Worm (Caenorhabditis elegans) whole organism, L4/young adult: Measurements from ENCODE around the gene ocr-4.

Experiments used
- W03F9.2 ChIP-seq: fragments of 150-350 bp; optimal IDR thresholded peaks from 2 replicates; lab custom pipeline; 2014; ENCODE audit warnings: missing biosample characterization, missing genetic modification characterization
- dao-5 ChIP-seq: sonication (generic microtip); optimal IDR thresholded peaks from 2 replicates; lab custom pipeline; 2016; ENCODE audit warnings: missing genotype, missing genetic modification characterization, moderate library complexity, missing compliant biosample characterization
- him-1 ChIP-seq: sonication (generic microtip); optimal IDR thresholded peaks from 2 replicates; lab custom pipeline; 2016; ENCODE audit warnings: missing genotype, missing genetic modification reagents, missing genetic modification characterization, missing compliant biosample characterization

Gene ocr-4

DNA sequence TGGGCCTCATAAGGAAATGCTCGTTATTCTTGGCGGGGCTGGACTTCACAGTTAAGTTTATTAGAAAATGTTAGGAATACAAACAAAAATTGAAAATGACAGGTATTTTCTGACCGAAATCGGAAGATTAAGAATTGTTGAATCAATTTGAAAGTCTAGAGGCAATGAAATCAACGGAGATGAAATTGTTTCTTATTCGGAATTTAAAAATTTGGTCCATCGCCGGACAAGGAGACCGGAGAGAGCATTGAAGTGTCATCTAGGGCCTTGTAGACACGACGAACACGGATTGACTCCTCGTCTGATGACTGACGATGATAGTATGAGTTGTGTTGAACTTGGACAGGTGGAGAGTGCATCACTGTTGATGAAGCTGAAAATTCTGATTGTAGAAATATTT, 11.9 kb downstream of the ocr-4 start:
- TF ChIP-seq W03F9.2 (tag; lab: Kevin White, UChicago) (no peak), dao-5 (tag; lab: Kevin White, UChicago) (no peak), him-1 (no peak)

DNA sequence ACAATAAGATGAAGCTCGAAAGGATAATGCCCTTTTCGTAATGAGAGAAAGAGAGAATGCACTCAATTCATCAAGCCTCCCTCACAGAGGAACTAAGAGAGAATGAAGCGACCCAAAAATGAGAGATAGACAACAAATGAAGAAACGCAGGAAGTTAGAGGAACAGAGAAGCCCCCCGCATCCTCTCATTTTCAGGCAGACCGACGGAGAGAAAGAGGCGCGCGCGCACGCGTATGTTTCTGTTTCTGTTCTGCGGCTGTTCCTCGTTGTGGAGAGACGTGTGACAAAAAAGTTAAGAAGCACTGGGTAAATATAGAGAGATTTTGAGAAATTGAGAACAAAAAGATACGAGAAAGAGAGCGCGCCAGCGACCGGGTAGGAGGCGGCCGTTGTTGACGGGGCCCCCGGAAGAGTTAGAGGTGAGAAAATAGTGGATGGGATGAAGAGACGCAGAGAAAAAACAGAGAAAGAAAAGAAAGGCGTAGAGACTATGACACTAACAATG, 12.6 kb downstream of the ocr-4 start:
- peak; percentile 68 for TF ChIP-seq him-1
- peak; percentile 35 for TF ChIP-seq dao-5 (tag; lab: Kevin White, UChicago)
- peak; percentile 48 for TF ChIP-seq W03F9.2 (tag; lab: Kevin White, UChicago)

DNA sequence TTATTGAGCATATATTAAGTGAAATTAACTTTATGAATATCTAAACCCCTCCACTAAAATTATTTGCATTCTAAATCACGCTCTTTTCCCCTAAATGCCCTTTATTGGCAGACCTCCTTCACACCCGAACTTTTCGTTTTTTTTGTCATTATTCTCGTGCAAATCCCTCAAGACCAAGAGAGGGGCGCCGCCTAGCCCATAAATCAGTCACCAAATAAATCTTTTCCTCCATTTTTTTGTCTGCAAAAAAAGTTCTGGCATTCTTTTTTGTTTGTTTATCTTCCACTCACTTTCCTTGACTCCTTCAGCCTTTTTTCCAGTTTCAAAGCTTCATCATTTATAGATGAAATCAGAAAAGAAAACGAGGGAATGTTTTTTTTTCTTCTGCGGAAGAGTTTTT, 13.7 kb downstream of the ocr-4 start:
- TF ChIP-seq dao-5 (tag; lab: Kevin White, UChicago) (no peak), him-1 (no peak), W03F9.2 (tag; lab: Kevin White, UChicago) (no peak)

DNA sequence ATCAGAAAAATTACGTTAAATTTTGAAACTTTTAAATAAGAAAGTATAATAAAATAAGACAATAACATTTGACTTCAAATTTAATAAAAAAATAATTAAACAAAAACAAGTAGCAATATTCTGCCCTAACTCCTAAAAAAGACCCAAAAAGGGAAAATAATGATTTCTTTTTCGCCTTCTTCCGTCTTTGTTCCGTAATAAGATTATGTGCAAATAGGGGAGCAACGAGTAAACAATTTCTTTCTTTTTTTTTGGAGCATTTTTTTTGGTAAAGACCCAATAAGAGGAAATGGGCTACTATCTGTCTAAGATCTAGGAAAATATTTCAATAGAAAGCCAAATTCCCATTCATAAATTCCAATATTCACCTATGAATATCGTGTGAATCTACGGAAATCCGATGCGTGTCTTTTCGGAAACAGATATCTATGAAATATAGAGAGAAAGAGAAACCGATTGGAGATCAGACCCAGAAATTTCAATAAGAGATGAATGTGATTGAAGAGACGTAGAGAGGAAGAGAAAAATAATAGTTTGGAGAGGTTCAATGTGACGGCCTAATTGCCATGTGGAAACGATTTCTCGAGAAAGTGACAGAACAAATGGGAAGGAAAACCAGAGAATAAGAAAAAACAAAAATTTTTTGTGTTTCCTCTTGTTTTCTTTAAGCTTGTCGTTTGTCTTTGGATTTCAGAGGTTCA, 14.6 kb downstream of the ocr-4 start:
- TF ChIP-seq dao-5 (tag; lab: Kevin White, UChicago) = no peak
- no peak for TF ChIP-seq W03F9.2 (tag; lab: Kevin White, UChicago)
- no peak for TF ChIP-seq him-1

DNA sequence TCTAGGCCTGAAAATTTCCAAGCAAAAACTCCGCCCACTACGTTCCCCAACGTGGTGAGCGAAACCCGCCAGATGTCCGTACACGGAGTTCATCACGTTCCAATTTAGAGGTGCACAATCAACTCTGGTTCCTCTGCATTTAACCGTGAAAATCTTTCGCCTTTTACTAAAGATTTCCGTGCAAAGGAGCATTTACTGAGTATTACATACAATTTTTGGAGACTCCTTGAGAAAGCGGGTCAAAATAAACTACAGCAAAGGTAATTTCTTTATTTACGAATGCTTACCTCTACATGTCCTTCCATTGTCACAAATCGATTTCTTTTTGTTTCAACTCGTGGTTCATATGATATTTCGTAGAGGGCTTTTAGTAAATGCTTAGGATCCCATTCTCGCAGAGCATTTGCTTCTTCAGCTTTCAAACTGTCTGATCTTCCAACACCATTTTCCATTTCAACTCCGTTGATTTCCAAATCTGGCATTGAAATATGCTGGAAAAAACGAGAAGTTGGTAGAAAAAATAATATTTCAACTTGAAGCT, 15.9 kb downstream of the ocr-4 start, which contains the start of gene F42C5.9:
Gene F42C5.9, minus strand, starts transcription at position 491 of the 541 bp plus-strand sequence.
- TF ChIP-seq W03F9.2 (tag; lab: Kevin White, UChicago) (peak; percentile 61), dao-5 (tag; lab: Kevin White, UChicago) (no peak)

DNA sequence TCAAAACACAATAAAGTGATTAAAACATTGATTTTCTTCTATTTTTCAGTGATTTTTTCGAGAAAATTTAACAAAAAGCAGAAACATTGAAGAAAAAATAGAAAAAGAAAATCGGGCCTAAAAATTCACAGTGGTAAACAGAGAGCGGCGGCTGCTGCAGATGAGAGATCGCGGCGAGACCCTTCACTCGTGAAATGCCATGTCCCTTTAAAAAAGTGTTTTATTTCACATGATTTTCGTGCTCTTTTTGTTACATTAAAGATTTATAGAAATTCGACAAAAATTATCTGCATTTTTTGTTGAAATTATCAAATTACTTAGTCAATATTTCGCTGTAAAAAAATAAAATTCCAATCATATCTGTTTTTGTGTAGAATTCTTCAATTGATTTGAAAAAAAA, 18.6 kb downstream of the ocr-4 start:
- TF ChIP-seq W03F9.2 (tag; lab: Kevin White, UChicago) (peak; percentile 57), him-1 (no peak), dao-5 (tag; lab: Kevin White, UChicago) (no peak)

DNA sequence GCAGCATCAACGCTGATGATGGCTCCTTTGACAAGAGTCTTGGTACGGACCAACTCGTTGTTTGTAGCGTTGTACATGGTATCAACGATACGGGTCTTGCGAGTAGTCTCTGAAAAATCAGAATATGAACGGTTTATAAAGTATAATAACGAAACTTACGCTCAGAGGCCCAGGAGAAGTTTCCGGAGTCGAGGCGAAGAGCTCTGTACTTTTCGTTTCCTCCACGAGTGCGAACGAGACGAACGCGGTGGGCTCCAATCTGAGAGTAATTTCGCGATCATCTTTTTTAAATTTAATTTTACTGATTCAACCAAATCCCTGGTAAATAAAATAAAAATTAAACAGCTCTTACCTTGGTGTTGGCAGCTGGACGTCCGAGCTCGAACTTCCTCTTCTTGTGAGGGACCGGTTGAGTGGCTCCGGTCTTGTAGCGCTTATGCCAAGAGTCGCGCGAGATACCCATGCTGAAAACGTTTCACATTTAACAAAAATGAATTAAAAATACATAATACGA, 19.1 kb downstream of the ocr-4 start, which contains the start of gene rps-8:
Gene rps-8, minus strand, starts transcription at position 464 of the 514 bp plus-strand sequence.
- TF ChIP-seq him-1 = no peak
- TF ChIP-seq W03F9.2 (tag; lab: Kevin White, UChicago) = no peak
- no peak for TF ChIP-seq dao-5 (tag; lab: Kevin White, UChicago)

DNA sequence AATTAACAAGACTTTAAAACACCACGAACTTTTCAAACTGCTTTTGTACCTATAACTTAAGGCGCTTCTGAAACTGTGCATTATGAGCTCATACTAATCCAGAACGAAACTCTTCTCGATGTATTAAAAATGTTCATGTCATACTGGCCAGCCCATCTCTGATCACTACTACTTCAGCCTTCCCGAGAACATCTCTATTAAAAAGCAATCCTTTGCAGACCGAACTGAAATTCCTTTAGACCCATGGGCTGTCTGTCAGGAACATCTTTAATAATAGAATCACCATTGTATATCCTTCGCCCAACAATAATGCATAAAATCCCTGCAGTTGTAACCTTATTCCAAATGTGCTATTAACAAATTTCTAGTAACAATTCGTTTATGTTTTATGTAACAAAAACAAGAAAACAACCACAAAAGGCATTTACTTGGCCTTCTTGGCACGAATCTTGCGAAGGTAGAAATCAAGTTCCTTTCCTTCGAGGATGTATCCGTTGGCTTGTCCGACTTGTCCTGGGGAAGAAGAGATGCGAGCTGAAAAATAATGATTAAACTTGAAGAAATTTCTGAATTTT, 19.9 kb downstream of the ocr-4 start:
- TF ChIP-seq him-1 = no peak
- no peak for TF ChIP-seq W03F9.2 (tag; lab: Kevin White, UChicago)
- TF ChIP-seq dao-5 (tag; lab: Kevin White, UChicago) = no peak

DNA sequence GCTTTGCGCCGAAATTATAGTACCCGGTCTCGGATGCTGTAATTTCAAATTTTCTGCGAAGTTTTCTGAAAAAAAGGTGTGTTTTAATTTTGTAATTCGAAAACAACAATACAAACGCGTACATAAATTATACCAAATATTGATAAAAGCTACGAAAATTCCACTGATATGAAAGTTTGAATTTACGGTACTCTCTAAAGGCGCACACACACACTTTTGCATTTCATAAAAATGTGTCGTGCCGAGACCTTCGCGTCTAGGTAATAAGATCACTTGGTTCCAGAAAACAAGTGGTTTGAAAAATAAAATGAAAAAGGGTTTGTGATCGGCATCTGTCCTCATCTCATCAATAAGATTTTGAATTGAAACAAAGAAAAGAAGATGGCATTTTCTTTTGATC, 21.8 kb downstream of the ocr-4 start:
- TF ChIP-seq him-1 = no peak

DNA sequence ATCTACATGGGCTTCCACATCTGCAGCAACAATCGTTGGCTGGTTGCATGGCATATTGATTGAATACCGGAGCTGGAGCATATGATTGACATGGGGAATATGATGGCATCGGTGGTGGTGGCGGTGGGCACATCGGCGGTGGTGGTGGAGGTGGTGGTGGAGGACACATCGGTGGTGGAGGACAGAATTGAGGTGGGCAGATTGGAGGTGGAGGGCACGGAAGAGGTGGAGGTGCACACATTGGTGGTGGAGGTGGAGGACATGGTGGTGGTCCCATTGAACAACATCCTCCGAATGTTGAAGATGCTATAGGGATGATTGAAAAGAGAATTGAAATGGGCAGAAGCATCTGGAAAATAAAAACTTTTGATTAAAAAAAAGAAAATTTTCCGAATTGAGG, 22.2 kb downstream of the ocr-4 start, which contains the start of gene grl-4:
Gene grl-4, minus strand, starts transcription at position 351 of the 400 bp plus-strand sequence.
- TF ChIP-seq him-1 (no peak), W03F9.2 (tag; lab: Kevin White, UChicago) (no peak), dao-5 (tag; lab: Kevin White, UChicago) (no peak)

DNA sequence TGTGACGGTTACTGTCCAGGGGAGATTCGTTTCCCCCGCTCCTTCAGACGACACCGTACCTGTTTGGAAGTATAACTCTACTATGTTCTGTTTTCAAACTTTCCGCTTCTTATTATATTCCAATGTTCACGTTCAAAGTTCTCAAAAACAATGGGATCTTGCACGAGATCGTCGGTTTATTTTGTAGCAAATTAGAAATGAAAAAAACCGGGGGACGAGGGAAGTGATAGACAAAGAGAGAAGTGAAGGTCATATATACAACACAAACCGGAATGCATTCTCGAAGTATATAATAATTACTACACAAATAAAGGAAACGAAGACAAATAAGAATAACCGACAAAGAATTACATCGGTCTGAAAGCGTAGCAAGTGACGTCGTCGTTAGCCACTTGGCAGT, 22.9 kb downstream of the ocr-4 start:
- TF ChIP-seq W03F9.2 (tag; lab: Kevin White, UChicago) (no peak), him-1 (no peak), dao-5 (tag; lab: Kevin White, UChicago) (no peak)

DNA sequence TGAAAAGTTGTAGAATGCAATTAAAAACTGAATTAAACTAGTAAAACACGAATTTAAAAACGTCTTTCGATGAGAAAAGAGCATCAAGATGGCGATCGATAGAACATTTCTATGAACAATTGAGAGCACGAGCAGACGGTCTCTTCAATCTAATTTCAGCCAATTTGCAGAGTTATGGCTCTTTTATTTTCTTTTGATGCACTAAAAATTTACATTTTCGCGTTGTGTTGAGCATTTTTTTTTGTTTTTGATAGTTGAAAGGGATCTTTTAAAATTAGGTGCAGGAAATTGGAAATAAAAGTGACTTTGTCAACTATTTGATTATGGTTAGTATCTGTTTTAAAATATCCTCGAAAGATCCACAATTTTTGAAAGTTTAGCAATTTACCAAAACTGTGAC, 23.6 kb downstream of the ocr-4 start, which contains the start of gene F42C5.6:
Gene F42C5.6, minus strand, starts transcription at position 101 of the 400 bp plus-strand sequence.
- TF ChIP-seq W03F9.2 (tag; lab: Kevin White, UChicago) = no peak
- no peak for TF ChIP-seq him-1
- TF ChIP-seq dao-5 (tag; lab: Kevin White, UChicago) = no peak

DNA sequence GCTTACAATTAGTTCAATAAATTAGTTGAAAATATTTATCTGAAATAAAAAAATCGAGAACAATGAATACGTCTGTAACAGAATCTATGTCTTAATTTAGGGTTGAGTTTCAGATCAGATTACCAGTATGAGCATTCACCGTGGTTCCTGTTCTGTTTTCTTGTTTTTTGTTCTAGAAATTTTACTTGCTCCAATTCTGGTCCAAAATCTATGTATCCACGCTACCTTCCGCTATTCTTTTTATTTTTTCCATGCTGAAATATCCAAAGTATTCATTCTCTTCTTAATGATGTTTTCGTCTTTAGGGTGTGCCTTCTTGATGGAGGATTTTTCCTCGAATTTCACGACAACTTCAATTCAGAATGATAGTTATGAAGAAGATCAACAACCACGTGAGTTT, 27.3 kb downstream of the ocr-4 start, which contains the start of gene npr-27:
Gene npr-27, plus strand, starts transcription at position 301 of the 400 bp plus-strand sequence.
- TF ChIP-seq him-1 (no peak), W03F9.2 (tag; lab: Kevin White, UChicago) (no peak), dao-5 (tag; lab: Kevin White, UChicago) (no peak)

DNA sequence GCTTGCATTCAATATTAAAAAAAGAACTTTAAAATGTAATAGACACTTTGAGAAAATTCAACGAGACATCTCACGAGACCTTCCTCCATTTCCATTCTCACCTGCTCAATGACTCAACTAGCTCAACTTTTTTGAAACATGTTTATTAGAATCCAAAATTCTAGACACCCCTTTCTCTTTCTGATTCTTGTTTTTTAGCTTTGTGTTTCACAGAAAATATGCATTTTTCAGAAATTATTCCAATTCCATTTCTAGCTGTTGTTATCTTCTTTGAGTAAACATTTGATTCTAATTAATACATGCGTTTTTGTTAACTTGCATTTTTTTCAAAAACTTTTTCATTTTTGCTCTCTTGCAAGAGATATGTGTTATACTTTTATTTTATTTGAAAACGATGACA, 31.1 kb downstream of the ocr-4 start:
- TF ChIP-seq W03F9.2 (tag; lab: Kevin White, UChicago) (no peak), him-1 (no peak)
